Worm (Caenorhabditis elegans) whole organism, L1 larva: ENCODE results near the gene srbc-78.
A peak's percentile ranks its signal among the peaks of the same experiment; 100 is the strongest.

ENCODE experiments used
- lsy-2 ChIP-seq, 2 experiments: fragments of 150-350 bp; optimal IDR thresholded peaks; 2 replicates each; lab custom pipeline; 2014; ENCODE audit warnings: missing biosample characterization in 2 of 2, missing genetic modification characterization in 2 of 2
- nhr-19 ChIP-seq: fragments of 200-800 bp; sonication (Bioruptor generic); conservative IDR thresholded peaks from 2 replicates; pipeline ENCODE4 v1.3.6; 2022; ENCODE audit warnings: missing genetic modification characterization, missing compliant biosample characterization
- sox-4 ChIP-seq: sonication (generic microtip); optimal IDR thresholded peaks from 2 replicates; lab custom pipeline; 2016; ENCODE audit warnings: missing genetic modification characterization, missing compliant biosample characterization

DNA sequence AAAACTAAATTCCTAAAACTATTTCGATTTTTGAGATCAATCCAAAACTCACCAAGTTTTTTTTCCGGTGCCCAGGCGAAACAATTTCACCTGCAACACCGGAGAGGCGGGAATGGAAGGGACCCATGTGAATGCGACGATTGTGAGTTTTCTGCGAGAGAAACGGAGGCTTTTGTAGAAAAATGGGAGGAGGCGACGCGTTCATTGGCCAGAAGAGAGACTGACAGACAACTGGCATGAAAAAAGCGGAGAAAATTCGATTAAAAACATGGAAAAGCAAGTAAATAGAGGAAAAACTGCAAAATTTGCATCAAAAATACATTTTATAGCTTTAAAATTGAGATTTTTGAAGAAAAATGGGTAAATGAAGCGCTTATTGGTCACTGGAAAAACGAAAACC lies 13.2 kb downstream of the srbc-78 start, which contains the start of gene B0250.7:
- TF ChIP-seq nhr-19 (no peak), sox-4 (tag; lab: Kevin White, UChicago) (no peak), lsy-2 (tag; optimal IDR thresholded peaks at IDR 0.05; lab: Kevin White, UChicago) (peak in 1 of 2 experiments; percentile 21)
